Fruit fly (Drosophila melanogaster): ENCODE measurements around the gene MAPk-Ak2.

Gene MAPk-Ak2

DNA sequence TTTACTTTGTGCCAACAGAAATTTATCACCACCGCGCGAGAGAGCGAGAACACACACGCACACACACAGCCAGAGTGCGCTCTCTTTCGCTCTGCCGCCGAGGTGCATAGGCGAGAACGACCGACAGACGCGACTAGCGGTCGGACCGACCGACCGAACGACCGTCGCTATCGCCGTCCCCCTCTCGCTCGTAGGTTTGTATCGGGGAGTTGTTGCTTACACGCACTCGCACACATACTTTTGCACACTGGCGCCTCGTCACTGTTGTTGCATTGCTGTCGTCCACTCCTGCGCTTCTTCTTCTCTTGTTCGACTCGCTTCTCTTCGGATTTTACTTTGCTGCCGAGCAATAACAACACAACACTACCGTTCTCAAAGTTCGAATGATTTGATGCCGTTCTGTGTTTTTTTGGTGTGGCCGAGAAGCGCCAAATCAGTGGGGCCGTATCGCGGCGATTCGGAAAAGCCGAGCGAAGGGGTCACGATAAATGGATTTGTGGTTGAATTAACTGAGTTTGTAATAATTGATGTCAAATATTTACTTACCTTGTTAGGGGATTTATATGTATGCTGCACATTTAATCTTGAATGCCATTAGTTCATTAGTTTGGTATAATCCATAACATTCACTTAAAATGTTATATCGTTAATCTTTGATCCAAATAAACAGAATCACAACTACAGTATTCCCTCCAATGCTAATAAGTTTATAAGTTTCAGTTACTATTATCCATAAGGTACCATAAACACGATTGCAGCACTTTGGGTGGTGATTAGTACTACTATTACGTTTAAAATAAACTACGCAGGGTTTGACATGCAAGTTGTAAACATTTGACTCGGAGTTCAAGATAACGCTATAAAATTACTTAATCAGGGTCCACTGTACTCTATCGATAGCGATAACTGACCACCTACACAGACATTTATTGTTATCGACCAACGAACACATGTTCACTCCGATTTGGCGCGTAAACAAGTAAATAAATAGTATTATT lies 16.8 kb downstream of the MAPk-Ak2 start, which contains the start of the genes IntS6 and Rtel1 (continued):
- peak; percentile 79 for TF ChIP-seq dac (GFP tag; optimal IDR thresholded peaks at IDR 0.05)
- peak; percentile 93 for TF ChIP-seq Smox (GFP tag; optimal IDR thresholded peaks at IDR 0.05)
- TF ChIP-seq fd59A (GFP tag; optimal IDR thresholded peaks at IDR 0.05) = peak; percentile 83
- peak; percentile 84 for TF ChIP-seq Gug (GFP tag; IDR thresholded peaks at IDR 0.05)
- peak; percentile 94 for TF ChIP-seq esn (GFP tag; optimal IDR thresholded peaks at IDR 0.05)
- TF ChIP-seq Ets21C (GFP tag; optimal IDR thresholded peaks at IDR 0.05) = peak; percentile 93
- TF ChIP-seq Hr39 (GFP tag; optimal IDR thresholded peaks at IDR 0.05) = peak; percentile 97
- TF ChIP-seq topi (GFP tag; optimal IDR thresholded peaks at IDR 0.05) = peak; percentile 93
- peak; percentile 78 for TF ChIP-seq CG16779 (tag; optimal IDR thresholded peaks at IDR 0.05)
- peak; percentile 95 for TF ChIP-seq lz (GFP tag; optimal IDR thresholded peaks at IDR 0.05)
- peak; percentile 89 for TF ChIP-seq CG1621 (tag; optimal IDR thresholded peaks at IDR 0.05)

DNA sequence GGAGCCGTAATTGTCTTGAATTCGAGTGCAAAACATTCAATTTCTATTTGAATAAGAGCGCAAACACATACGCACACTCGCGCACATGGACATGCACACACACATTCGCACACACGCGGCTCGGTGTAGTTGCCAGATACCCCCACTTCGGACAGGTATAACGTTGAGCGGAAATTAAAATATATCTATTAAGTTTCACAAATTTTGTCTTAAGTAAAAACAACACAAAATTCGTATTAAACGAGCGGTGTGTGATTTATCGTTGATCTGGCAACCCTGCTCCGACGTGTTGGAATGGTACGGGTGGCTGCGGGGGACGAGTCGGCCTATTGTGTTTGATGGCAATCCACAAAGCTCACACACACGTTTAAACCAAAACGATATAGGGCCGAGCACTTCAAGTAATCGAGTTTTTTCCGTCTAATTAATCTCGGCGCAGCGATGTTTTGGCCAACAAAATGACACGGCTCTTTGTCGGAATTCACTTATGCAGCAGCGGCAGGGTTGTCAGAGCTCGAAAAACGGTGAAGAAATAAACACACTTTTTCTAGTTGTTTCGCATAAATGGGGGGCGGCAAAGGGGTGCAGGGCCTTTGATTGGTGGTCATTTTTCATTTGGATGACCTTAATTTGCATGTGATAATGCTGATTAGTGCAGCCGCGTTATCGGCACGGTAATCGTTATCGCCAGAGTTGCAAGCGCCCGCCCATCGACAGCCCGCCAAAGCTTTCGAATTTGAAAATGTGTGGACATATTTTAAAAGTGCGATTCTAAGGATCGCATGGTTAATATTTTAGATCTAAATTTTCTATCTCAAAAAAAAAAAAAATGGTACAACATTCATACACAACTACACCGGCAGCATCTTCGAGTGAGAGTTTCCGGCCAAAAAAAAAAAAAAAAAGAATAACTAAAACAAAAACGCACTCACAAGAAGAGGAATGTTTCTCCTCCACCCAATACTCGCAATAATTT lies 17.9 kb downstream of the MAPk-Ak2 start:
- TF ChIP-seq achi (GFP tag; optimal IDR thresholded peaks at IDR 0.05) (peak; percentile 70), CG11294 (GFP tag; IDR thresholded peaks at IDR 0.05) (peak; percentile 60), cyc (GFP tag; optimal IDR thresholded peaks at IDR 0.05) (peak; percentile 58), dac (GFP tag; optimal IDR thresholded peaks at IDR 0.05) (peak; percentile 56), Eip93F (GFP tag; optimal IDR thresholded peaks at IDR 0.05) (peak; percentile 56), vri (GFP tag; optimal IDR thresholded peaks at IDR 0.05) (peak; percentile 67), dsx (GFP tag; optimal IDR thresholded peaks at IDR 0.05; ENCODE audit: poor library complexity, severe bottlenecking) (peak; percentile 48), Blimp-1 (GFP tag; optimal IDR thresholded peaks at IDR 0.05) (peak; percentile 48), salr (GFP tag; optimal IDR thresholded peaks at IDR 0.05) (peak; percentile 34 to 53), CG9139 (GFP tag; optimal IDR thresholded peaks at IDR 0.05) (peak; percentile 37), Hr4 (GFP tag; optimal IDR thresholded peaks at IDR 0.05) (peak; percentile 72), fd59A (GFP tag; optimal IDR thresholded peaks at IDR 0.05) (peak; percentile 63), spab (GFP tag; optimal IDR thresholded peaks at IDR 0.05) (peak; percentile 57), CG3032 (tag; optimal IDR thresholded peaks at IDR 0.05) (peak; percentile 66), CG6808 (GFP tag; optimal IDR thresholded peaks at IDR 0.05) (peak; percentile 61), CG6276 (GFP tag; optimal IDR thresholded peaks at IDR 0.05) (peak; percentile 79), pdm3 (GFP tag; optimal IDR thresholded peaks at IDR 0.05) (peak; percentile 83), Gug (GFP tag; IDR thresholded peaks at IDR 0.05) (peak; percentile 66), Smox (GFP tag; optimal IDR thresholded peaks at IDR 0.05) (peak; percentile 38), CG11902 (GFP tag; optimal IDR thresholded peaks at IDR 0.05) (peak; percentile 73), Eip75B (GFP tag; optimal IDR thresholded peaks at IDR 0.05) (peak; percentile 61), ss (GFP tag; optimal IDR thresholded peaks at IDR 0.05) (peak; percentile 45 to 72), Met (GFP tag; optimal IDR thresholded peaks at IDR 0.05) (peak; percentile 74), Sox102F (GFP tag; optimal IDR thresholded peaks at IDR 0.05) (peak; percentile 65), CG34406 (GFP tag; optimal IDR thresholded peaks at IDR 0.05) (peak; percentile 77), svp (GFP tag) (peak; percentile 76), fkh (GFP tag; optimal IDR thresholded peaks at IDR 0.05) (peak; percentile 81), CG32006 (GFP tag; optimal IDR thresholded peaks at IDR 0.05) (peak; percentile 79), OdsH (GFP tag; optimal IDR thresholded peaks at IDR 0.05) (peak; percentile 73), CG10631 (GFP tag; optimal IDR thresholded peaks at IDR 0.05) (peak; percentile 75), net (GFP tag; optimal IDR thresholded peaks at IDR 0.05) (peak; percentile 66), CG11762 (GFP tag; optimal IDR thresholded peaks at IDR 0.05; ENCODE audit: insufficient read depth) (peak; percentile 38), CG1621 (tag; optimal IDR thresholded peaks at IDR 0.05) (peak; percentile 73), CG31627 (GFP tag; optimal IDR thresholded peaks at IDR 0.05) (peak; percentile 71), CG6792 (GFP tag; optimal IDR thresholded peaks at IDR 0.05) (peak; percentile 75), CG8632 (GFP tag; optimal IDR thresholded peaks at IDR 0.05) (peak; percentile 55), eg (GFP tag; IDR thresholded peaks at IDR 0.05) (peak; percentile 88)

All from whole organism, prepupa.